Worm (Caenorhabditis elegans): ENCODE measurements around the gene F09E5.3.

DNA sequence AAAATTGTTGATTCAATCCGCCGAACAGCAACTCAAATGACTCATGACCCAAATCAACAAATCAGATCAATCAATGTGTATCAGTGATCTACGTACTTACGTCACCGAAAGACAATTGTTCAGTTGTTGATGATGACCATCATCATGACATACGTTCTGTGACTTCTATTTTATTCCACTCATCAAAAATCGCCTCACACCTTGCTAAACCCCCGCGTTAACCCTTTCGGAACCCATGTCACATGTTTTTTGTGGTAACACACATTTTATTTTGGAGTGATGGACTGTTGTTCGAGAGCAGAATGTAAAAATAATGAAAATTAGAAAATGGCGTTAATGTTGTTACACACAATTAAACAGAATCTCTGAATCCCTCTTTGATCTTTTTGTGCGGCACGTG is 31.4 kb upstream of the F09E5.3 start:
- no peak for TF ChIP-seq pha-4 (tag; optimal IDR thresholded peaks at IDR 0.05)
- no peak for TF ChIP-seq ama-1 (optimal IDR thresholded peaks at IDR 0.05)
- TF ChIP-seq ama-1 (GFP tag; optimal IDR thresholded peaks at IDR 0.05), result no peak
- no peak for TF ChIP-seq nhr-90 (tag; optimal IDR thresholded peaks at IDR 0.05)
- TF ChIP-seq ztf-18 (tag; optimal IDR thresholded peaks at IDR 0.05), result no peak
- TF ChIP-seq lir-1 (GFP tag; conservative IDR thresholded peaks at IDR 0.05), result no peak
- no peak for TF ChIP-seq madf-3 (GFP tag; IDR thresholded peaks at IDR 0.05)
- no peak for TF ChIP-seq tlf-1 (GFP tag; optimal IDR thresholded peaks at IDR 0.05)
- no peak for TF ChIP-seq lsy-27 (tag; optimal IDR thresholded peaks at IDR 0.05; ENCODE audit: borderline replicate concordance, insufficient read depth)
- no peak for TF ChIP-seq B0261.1 (tag; optimal IDR thresholded peaks at IDR 0.05)
- no peak for TF ChIP-seq unc-62 (GFP tag; optimal IDR thresholded peaks at IDR 0.05)

Data from whole organism, young adult.